Fruit fly (Drosophila melanogaster) whole organism, embryonic: Measurements from ENCODE around the gene UbcE2M.

Experiments
- Ada2b ChIP-seq: fragments of 200-800 bp; sonication (Bioruptor generic); IDR thresholded peaks from 2 replicates; pipeline ENCODE4 v1.3.6; 2022; ENCODE audit warnings: missing biosample characterization, missing genetic modification characterization
- Aef1 ChIP-seq: fragments of 200-800 bp; sonication (Bioruptor generic); IDR thresholded peaks from 3 replicates; pipeline ENCODE4 v1.3.6; 2022; ENCODE audit warnings: missing biosample characterization, missing genetic modification characterization
- BEAF-32 ChIP-seq: fragments of 200-800 bp; sonication (Bioruptor generic); optimal IDR thresholded peaks from 3 replicates; lab custom pipeline; 2017; ENCODE audit warnings: missing biosample characterization, missing genetic modification characterization, mild to moderate bottlenecking, moderate library complexity, missing genetic modification reagents
- CG10274 ChIP-seq: fragments of 200-800 bp; sonication (Bioruptor generic); optimal IDR thresholded peaks from 3 replicates; lab custom pipeline; 2017; ENCODE audit warnings: missing biosample characterization, mild to moderate bottlenecking, missing genetic modification characterization
- CG12659 ChIP-seq: fragments of 200-800 bp; sonication (Bioruptor generic); optimal IDR thresholded peaks from 3 replicates; lab custom pipeline; 2017; ENCODE audit warnings: mild to moderate bottlenecking, missing biosample characterization, missing genetic modification reagents, missing genetic modification characterization
- CG14710 ChIP-seq: fragments of 200-800 bp; sonication (Bioruptor generic); optimal IDR thresholded peaks from 3 replicates; lab custom pipeline; 2019; ENCODE audit warnings: missing biosample characterization, mild to moderate bottlenecking, missing genetic modification characterization, moderate library complexity
- CG14965 ChIP-seq: fragments of 200-800 bp; sonication (Bioruptor generic); optimal IDR thresholded peaks from 2 replicates; lab custom pipeline; 2016; ENCODE audit warnings: missing biosample characterization, missing genetic modification characterization, borderline replicate concordance
- CG15514 ChIP-seq: fragments of 200-800 bp; sonication (Bioruptor generic); optimal IDR thresholded peaks from 3 replicates; lab custom pipeline; 2017; ENCODE audit warnings: missing biosample characterization, missing genetic modification characterization, mild to moderate bottlenecking, moderate library complexity, missing genetic modification reagents
- CG16863 ChIP-seq: fragments of 200-800 bp; sonication (Bioruptor generic); optimal IDR thresholded peaks from 3 replicates; lab custom pipeline; 2016; ENCODE audit warnings: missing biosample characterization, missing genetic modification characterization
- CG17359 ChIP-seq: fragments of 200-800 bp; sonication (Bioruptor generic); optimal IDR thresholded peaks from 3 replicates; lab custom pipeline; 2018; ENCODE audit warnings: missing biosample characterization, mild to moderate bottlenecking, missing genetic modification characterization, moderate library complexity
- CG2116 ChIP-seq: fragments of 200-800 bp; sonication (Bioruptor generic); optimal IDR thresholded peaks from 3 replicates; lab custom pipeline; 2018; ENCODE audit warnings: missing biosample characterization, mild to moderate bottlenecking, missing genetic modification characterization
- CG34224 ChIP-seq: fragments of 200-800 bp; sonication (Bioruptor generic); IDR thresholded peaks from 3 replicates; pipeline ENCODE4 v1.3.6; 2022; ENCODE audit warnings: missing biosample characterization, missing genetic modification characterization; ENCODE audit not compliant: partially characterized antibody
- CG34422 ChIP-seq: fragments of 200-800 bp; sonication (Bioruptor generic); IDR thresholded peaks from 3 replicates; pipeline ENCODE4 v1.3.6; 2022; ENCODE audit warnings: missing biosample characterization, missing genetic modification characterization
- CG42726 ChIP-seq: fragments of 200-800 bp; sonication (Bioruptor generic); IDR thresholded peaks from 2 replicates; pipeline ENCODE4 v1.3.6; 2022; ENCODE audit warnings: missing biosample characterization, missing genetic modification characterization; ENCODE audit not compliant: partially characterized antibody
- CG7745 ChIP-seq: fragments of 200-800 bp; sonication (Bioruptor generic); optimal IDR thresholded peaks from 2 replicates; lab custom pipeline; 2018; ENCODE audit warnings: missing biosample characterization, mild to moderate bottlenecking, missing genetic modification characterization, moderate library complexity
- CG8290 ChIP-seq, 3 experiments: fragments of 200-800 bp; sonication (Bioruptor generic); optimal IDR thresholded peaks; 2 replicates each; lab custom pipeline; 2016 to 2019; ENCODE audit warnings: missing biosample characterization in 3 of 3, missing genetic modification characterization in 3 of 3, mild to moderate bottlenecking in 2 of 3, moderate library complexity in 1 of 3
- CG9797 ChIP-seq: fragments of 200-800 bp; sonication (Bioruptor generic); optimal IDR thresholded peaks from 3 replicates; lab custom pipeline; 2018; ENCODE audit warnings: missing biosample characterization, mild to moderate bottlenecking, missing genetic modification characterization
- CG9817 ChIP-seq: fragments of 200-800 bp; sonication (Bioruptor generic); optimal IDR thresholded peaks from 2 replicates; lab custom pipeline; 2018; ENCODE audit warnings: missing biosample characterization, mild to moderate bottlenecking, missing genetic modification characterization, moderate library complexity
- CG9932 ChIP-seq: fragments of 200-800 bp; sonication (Bioruptor generic); IDR thresholded peaks from 2 replicates; pipeline ENCODE4 v1.3.6; 2022; ENCODE audit warnings: missing biosample characterization, missing genetic modification characterization
- Dll ChIP-seq: fragments of 200-800 bp; sonication (Bioruptor generic); IDR thresholded peaks from 4 replicates; pipeline ENCODE4 v1.3.6; 2022; ENCODE audit warnings: missing biosample characterization, missing genetic modification characterization; ENCODE audit not compliant: partially characterized antibody
- Dp ChIP-seq: fragments of 200-800 bp; sonication (Bioruptor generic); optimal IDR thresholded peaks from 2 replicates; lab custom pipeline; 2018; ENCODE audit warnings: missing biosample characterization, mild to moderate bottlenecking, missing genetic modification characterization, moderate library complexity
- Dref ChIP-seq: fragments of 200-800 bp; sonication (Bioruptor generic); IDR thresholded peaks from 2 replicates; pipeline ENCODE4 v1.3.6; 2022; ENCODE audit warnings: missing biosample characterization, missing genetic modification characterization
- Fer1 ChIP-seq: fragments of 200-800 bp; sonication (Bioruptor generic); optimal IDR thresholded peaks from 2 replicates; lab custom pipeline; 2017; ENCODE audit warnings: missing biosample characterization, mild to moderate bottlenecking, missing genetic modification characterization
- HLH4C ChIP-seq: fragments of 200-800 bp; sonication (Bioruptor generic); IDR thresholded peaks from 3 replicates; pipeline ENCODE4 v1.3.6; 2022; ENCODE audit warnings: missing biosample characterization, missing genetic modification characterization; ENCODE audit not compliant: partially characterized antibody
- MESR4 ChIP-seq: fragments of 200-800 bp; sonication (Bioruptor generic); optimal IDR thresholded peaks from 2 replicates; lab custom pipeline; 2018; ENCODE audit warnings: missing biosample characterization, mild to moderate bottlenecking, missing genetic modification characterization, moderate library complexity
- Med ChIP-seq: fragments of 200-800 bp; sonication (Bioruptor generic); peaks from one replicate; lab custom pipeline; 2016; ENCODE audit warnings: missing biosample characterization, missing genetic modification characterization, mild to moderate bottlenecking, inconsistent platforms, moderate library complexity
- Optix ChIP-seq: fragments of 200-800 bp; sonication (Bioruptor generic); IDR thresholded peaks from 3 replicates; pipeline ENCODE4 v1.3.6; 2022; ENCODE audit warnings: missing biosample characterization, missing genetic modification characterization
- Pdp1 ChIP-seq, 2 experiments: fragments of 200-800 bp; sonication (Bioruptor generic); optimal IDR thresholded peaks; 3 replicates each; lab custom pipeline; 2016; ENCODE audit warnings: missing biosample characterization in 2 of 2, missing genetic modification characterization in 2 of 2, mild to moderate bottlenecking in 1 of 2, moderate library complexity in 1 of 2
- Rfx ChIP-seq: fragments of 200-800 bp; sonication (Bioruptor generic); IDR thresholded peaks from 2 replicates; pipeline ENCODE4 v1.3.6; 2022; ENCODE audit warnings: missing biosample characterization, missing genetic modification characterization
- YL-1 ChIP-seq: fragments of 200-800 bp; sonication (Bioruptor generic); optimal IDR thresholded peaks from 3 replicates; lab custom pipeline; 2017; ENCODE audit warnings: missing biosample characterization, mild to moderate bottlenecking, missing genetic modification characterization
- amos ChIP-seq: fragments of 200-800 bp; sonication (Bioruptor generic); IDR thresholded peaks from 2 replicates; pipeline ENCODE4 v1.3.6; 2022; ENCODE audit warnings: missing biosample characterization, missing genetic modification characterization; ENCODE audit not compliant: partially characterized antibody
- aop ChIP-seq: fragments of 200-800 bp; sonication (Bioruptor generic); IDR thresholded peaks from 2 replicates; pipeline ENCODE4 v1.3.6; 2022; ENCODE audit warnings: missing biosample characterization, missing genetic modification characterization
- chinmo ChIP-seq: fragments of 200-800 bp; sonication (Bioruptor generic); IDR thresholded peaks from 4 replicates; pipeline ENCODE4 v1.3.6; 2022; ENCODE audit warnings: missing biosample characterization, missing genetic modification characterization; ENCODE audit not compliant: partially characterized antibody
- crp ChIP-seq, 2 experiments: fragments of 200-800 bp; sonication (Bioruptor generic); optimal IDR thresholded peaks; 2 replicates in 1 of 2; 3 replicates in 1 of 2; lab custom pipeline; 2017; ENCODE audit warnings: missing biosample characterization in 2 of 2, missing genetic modification characterization in 2 of 2, mild to moderate bottlenecking in 1 of 2, moderate library complexity in 1 of 2
- dan ChIP-seq: fragments of 200-800 bp; sonication (Bioruptor generic); IDR thresholded peaks from 2 replicates; pipeline ENCODE4 v1.3.6; 2022; ENCODE audit warnings: missing biosample characterization, missing genetic modification characterization
- fd96Cb ChIP-seq: fragments of 200-800 bp; sonication (Bioruptor generic); optimal IDR thresholded peaks from 2 replicates; lab custom pipeline; 2018; ENCODE audit warnings: missing biosample characterization, mild to moderate bottlenecking, missing genetic modification characterization, moderate library complexity
- gfzf ChIP-seq: fragments of 200-800 bp; sonication (Bioruptor generic); optimal IDR thresholded peaks from 2 replicates; lab custom pipeline; 2016; ENCODE audit warnings: missing biosample characterization, mild to moderate bottlenecking, missing genetic modification characterization, moderate library complexity
- grn ChIP-seq: fragments of 200-800 bp; sonication (Bioruptor generic); optimal IDR thresholded peaks from 3 replicates; lab custom pipeline; 2017; ENCODE audit warnings: missing biosample characterization, missing genetic modification characterization
- hbn ChIP-seq: fragments of 200-800 bp; sonication (Bioruptor generic); IDR thresholded peaks from 2 replicates; pipeline ENCODE4 v1.3.6; 2022; ENCODE audit warnings: missing biosample characterization, missing genetic modification characterization; ENCODE audit not compliant: partially characterized antibody
- lab ChIP-seq: fragments of 200-800 bp; sonication (Bioruptor generic); optimal IDR thresholded peaks from 3 replicates; lab custom pipeline; 2017; ENCODE audit warnings: missing biosample characterization, missing genetic modification characterization, mild to moderate bottlenecking, moderate library complexity, missing genetic modification reagents
- pzg ChIP-seq: fragments of 200-800 bp; sonication (Bioruptor generic); optimal IDR thresholded peaks from 3 replicates; lab custom pipeline; 2018; ENCODE audit warnings: missing biosample characterization, mild to moderate bottlenecking, missing genetic modification characterization, moderate library complexity
- sens ChIP-seq: fragments of 200-800 bp; sonication (Bioruptor generic); peaks from one replicate; lab custom pipeline; 2016; ENCODE audit warnings: missing biosample characterization, missing genetic modification characterization
- trh ChIP-seq: fragments of 200-800 bp; sonication (Bioruptor generic); optimal IDR thresholded peaks from 2 replicates; lab custom pipeline; 2016; ENCODE audit warnings: missing biosample characterization, missing genetic modification characterization

The UbcE2M gene

dm6 chr3L:8185263-8186227 lies 12.2 kb downstream of the UbcE2M start (continued):
- TF ChIP-seq CG10274 (GFP tag; lab: Kevin White, UChicago) (peak; percentile 8), CG16863 (GFP tag; lab: Kevin White, UChicago) (peak; percentile 63), CG7745 (no peak), dan (GFP tag; lab: Robert Waterston, UW) (no peak), CG9817 (peak; percentile 47), fd96Cb (peak; percentile 7), CG17359 (tag; lab: Kevin White, UChicago) (peak; percentile 43), trh (GFP tag; lab: Kevin White, UChicago) (no peak), Optix (GFP tag; lab: Robert Waterston, UW) (peak; percentile 56; the same call in 1 of the 3 replicates), Rfx (GFP tag; lab: Robert Waterston, UW) (0 out of 2 replicates have a peak, but pooled peaks have one; percentile 37), CG14965 (GFP tag; lab: Kevin White, UChicago) (no peak)

- TF ChIP-seq crp (GFP tag; optimal IDR thresholded peaks at IDR 0.05; lab: Kevin White, UChicago) (peak in 1 of 2 experiments; percentile 56), Aef1 (GFP tag; lab: Robert Waterston, UW) (no peak), MESR4 (GFP tag; lab: Kevin White, UChicago) (peak; percentile 41), Ada2b (no peak), CG14710 (tag; lab: Kevin White, UChicago) (peak; percentile 4), HLH4C (GFP tag; lab: Robert Waterston, UW) (no peak; the same call in 2 of the 3 replicates), Pdp1 (GFP tag; optimal IDR thresholded peaks at IDR 0.05; lab: Kevin White, UChicago) (peak in 1 of 2 experiments; percentile 34), CG34422 (GFP tag; lab: Robert Waterston, UW) (no peak), Med (GFP tag; lab: Kevin White, UChicago) (peak; percentile 36), CG15514 (GFP tag; lab: Kevin White, UChicago) (peak; percentile 45), grn (GFP tag; lab: Kevin White, UChicago) (peak; percentile 51), Dp (GFP tag; lab: Kevin White, UChicago) (peak; percentile 90), aop (no peak), sens (GFP tag; lab: Kevin White, UChicago) (peak; percentile 81), CG34224 (peak; percentile 45; the same call in 2 of the 3 replicates), CG12659 (GFP tag; lab: Kevin White, UChicago) (peak; percentile 1), BEAF-32 (GFP tag; lab: Kevin White, UChicago) (peak; percentile 63), CG9797 (GFP tag; lab: Kevin White, UChicago) (peak; percentile 42), CG8290 (GFP tag; optimal IDR thresholded peaks at IDR 0.05; lab: Kevin White, UChicago) (no peak), CG8290 (tag; optimal IDR thresholded peaks at IDR 0.05; lab: Kevin White, UChicago) (peak in 1 of 2 experiments; percentile 24), amos (GFP tag; lab: Robert Waterston, UW) (peak; percentile 30; the same call in 1 of the 2 replicates), lab (GFP tag; lab: Kevin White, UChicago) (no peak), YL-1 (GFP tag; lab: Kevin White, UChicago) (peak; percentile 46), CG2116 (GFP tag; lab: Kevin White, UChicago) (peak; percentile 25), Dll (GFP tag; lab: Robert Waterston, UW) (peak; percentile 56; the same call in 1 of the 4 replicates), chinmo (peak; percentile 72; the same call in 1 of the 4 replicates), hbn (GFP tag; lab: Robert Waterston, UW) (peak; percentile 29; the same call in 1 of the 2 replicates), Dref (peak; percentile 47), CG42726 (GFP tag; lab: Robert Waterston, UW) (peak; percentile 36; the same call in 1 of the 2 replicates), pzg (GFP tag; lab: Kevin White, UChicago) (peak; percentile 70), Fer1 (no peak), gfzf (GFP tag; lab: Kevin White, UChicago) (peak; percentile 84), CG9932 (GFP tag; lab: Robert Waterston, UW) (no peak)
Measured at dm6 chr3L:8180464-8181137, 17.2 kb downstream of the UbcE2M start, which contains the start of the genes mthl7 and Uxs. mthl7 (minus strand) TSS chr3L:8180514. Uxs (plus strand) TSS chr3L:8180923.
